Worm (Caenorhabditis elegans) whole organism, young adult: Measurements from ENCODE around the gene K10H10.10.

Source experiments
- B0261.1 ChIP-seq: sonication (generic microtip); optimal IDR thresholded peaks from 2 replicates; lab custom pipeline; 2016; ENCODE audit warnings: mild to moderate bottlenecking, missing genetic modification characterization, moderate library complexity, missing compliant biosample characterization
- C06A6.2 ChIP-seq: fragments of 200-800 bp; sonication (Bioruptor generic); conservative IDR thresholded peaks from 2 replicates; pipeline ENCODE4 v1.3.6; 2022; ENCODE audit warnings: missing genetic modification characterization, missing compliant biosample characterization
- D2030.7 ChIP-seq: fragments of 200-800 bp; sonication (Bioruptor generic); IDR thresholded peaks from 2 replicates; pipeline ENCODE4 v1.3.6; 2022; ENCODE audit warnings: missing genetic modification reagents, missing genetic modification characterization, missing compliant biosample characterization
- F37B4.10 ChIP-seq: fragments of 200-800 bp; sonication (Bioruptor generic); IDR thresholded peaks from 2 replicates; pipeline ENCODE4 v1.3.6; 2022; ENCODE audit warnings: missing genetic modification characterization, missing compliant biosample characterization
- F39B2.1 ChIP-seq: fragments of 200-800 bp; sonication (Bioruptor generic); IDR thresholded peaks from 2 replicates; pipeline ENCODE4 v1.3.6; 2022; ENCODE audit warnings: missing genetic modification reagents, missing genetic modification characterization, missing compliant biosample characterization
- F52B5.7 ChIP-seq: sonication (generic microtip); optimal IDR thresholded peaks from 2 replicates; lab custom pipeline; 2016; ENCODE audit warnings: mild to moderate bottlenecking, missing genetic modification characterization, missing compliant biosample characterization
- F55B11.4 ChIP-seq: sonication (generic microtip); optimal IDR thresholded peaks from 2 replicates; lab custom pipeline; 2016; ENCODE audit warnings: missing compliant biosample characterization, missing genetic modification characterization, borderline replicate concordance; ENCODE audit not compliant: insufficient read depth
- Y53G8AR.9 ChIP-seq: fragments of 200-800 bp; sonication (Bioruptor generic); conservative IDR thresholded peaks from 2 replicates; pipeline ENCODE4 v1.3.6; 2022; ENCODE audit warnings: missing genetic modification reagents, missing genetic modification characterization, missing compliant biosample characterization
- Y79H2A.3 ChIP-seq: fragments of 200-800 bp; sonication (Bioruptor generic); conservative IDR thresholded peaks from 2 replicates; pipeline ENCODE4 v1.3.6; 2022; ENCODE audit warnings: missing genetic modification reagents, missing genetic modification characterization, missing compliant biosample characterization
- ZK185.1 ChIP-seq: sonication (generic microtip); optimal IDR thresholded peaks from 2 replicates; lab custom pipeline; 2016; ENCODE audit warnings: mild to moderate bottlenecking, missing genetic modification characterization, missing compliant biosample characterization; ENCODE audit not compliant: poor library complexity, severe bottlenecking
- akir-1 ChIP-seq: fragments of 200-800 bp; sonication (Bioruptor generic); optimal IDR thresholded peaks from 2 replicates; lab custom pipeline; 2018; ENCODE audit warnings: mild to moderate bottlenecking, missing genetic modification characterization, moderate library complexity, missing compliant biosample characterization
- ama-1 ChIP-seq, 3 experiments: fragments of 150-350 bp in 1 of 3; sonication (generic microtip) in 2 of 3; optimal IDR thresholded peaks; 2 replicates each; lab custom pipeline; 2014 to 2018; ENCODE audit warnings: missing biosample characterization in 2 of 3, missing genetic modification characterization in 2 of 3, missing genetic modification reagents in 2 of 3
- aptf-2 ChIP-seq: fragments of 200-800 bp; sonication (Bioruptor generic); conservative IDR thresholded peaks from 2 replicates; pipeline ENCODE4 v1.3.6; 2022; ENCODE audit warnings: missing genetic modification reagents, missing genetic modification characterization, missing compliant biosample characterization
- aptf-3 ChIP-seq: fragments of 200-800 bp; sonication (Bioruptor generic); IDR thresholded peaks from 2 replicates; pipeline ENCODE4 v1.3.6; 2022; ENCODE audit warnings: missing genetic modification characterization, missing compliant biosample characterization
- ccch-3 ChIP-seq: fragments of 200-800 bp; sonication (Bioruptor generic); optimal IDR thresholded peaks from 2 replicates; lab custom pipeline; 2018; ENCODE audit warnings: mild to moderate bottlenecking, missing genetic modification characterization, missing compliant biosample characterization
- ceh-100 ChIP-seq: fragments of 200-800 bp; sonication (Bioruptor generic); IDR thresholded peaks from 2 replicates; pipeline ENCODE4 v1.3.6; 2022; ENCODE audit warnings: missing genetic modification reagents, missing genetic modification characterization, missing compliant biosample characterization
- ceh-27 ChIP-seq: fragments of 200-800 bp; sonication (Bioruptor generic); optimal IDR thresholded peaks from 2 replicates; lab custom pipeline; 2018; ENCODE audit warnings: mild to moderate bottlenecking, missing genetic modification characterization, moderate library complexity, missing compliant biosample characterization
- chd-7 ChIP-seq: sonication (generic microtip); optimal IDR thresholded peaks from 2 replicates; lab custom pipeline; 2016; ENCODE audit warnings: mild to moderate bottlenecking, missing genetic modification characterization, moderate library complexity, missing compliant biosample characterization
- egl-44 ChIP-seq: fragments of 200-800 bp; sonication (Bioruptor generic); IDR thresholded peaks from 2 replicates; pipeline ENCODE4 v1.3.6; 2022; ENCODE audit warnings: missing genetic modification reagents, missing genetic modification characterization, missing compliant biosample characterization
- egrh-3 ChIP-seq: fragments of 200-800 bp; sonication (Bioruptor generic); IDR thresholded peaks from 2 replicates; pipeline ENCODE4 v1.3.6; 2022; ENCODE audit warnings: missing genetic modification reagents, missing genetic modification characterization, missing compliant biosample characterization
- gei-17 ChIP-seq: fragments of 200-800 bp; sonication (Bioruptor generic); optimal IDR thresholded peaks from 2 replicates; lab custom pipeline; 2018; ENCODE audit warnings: mild to moderate bottlenecking, missing genetic modification characterization, missing compliant biosample characterization
- him-1 ChIP-seq: sonication (generic microtip); optimal IDR thresholded peaks from 2 replicates; lab custom pipeline; 2016; ENCODE audit warnings: missing genotype, missing genetic modification reagents, missing genetic modification characterization, missing compliant biosample characterization
- hlh-26 ChIP-seq: fragments of 200-800 bp; sonication (Bioruptor generic); conservative IDR thresholded peaks from 2 replicates; pipeline ENCODE4 v1.3.6; 2022; ENCODE audit warnings: missing genetic modification reagents, missing genetic modification characterization, missing compliant biosample characterization
- hmg-20 ChIP-seq: fragments of 200-800 bp; sonication (Bioruptor generic); IDR thresholded peaks from 2 replicates; pipeline ENCODE4 v1.3.6; 2022; ENCODE audit warnings: missing genetic modification reagents, missing genetic modification characterization, missing compliant biosample characterization
- let-607 ChIP-seq, 2 experiments: fragments of 200-800 bp in 1 of 2; sonication (Bioruptor generic) in 1 of 2; sonication (generic microtip) in 1 of 2; optimal IDR thresholded peaks; 2 replicates each; lab custom pipeline; 2016 to 2018; ENCODE audit warnings: mild to moderate bottlenecking in 2 of 2, missing compliant biosample characterization in 2 of 2, missing genetic modification characterization in 2 of 2, moderate library complexity in 2 of 2, missing genotype in 1 of 2
- lsl-1 ChIP-seq: fragments of 200-800 bp; sonication (Bioruptor generic); optimal IDR thresholded peaks from 2 replicates; lab custom pipeline; 2018; ENCODE audit warnings: mild to moderate bottlenecking, missing genetic modification characterization, moderate library complexity, missing compliant biosample characterization
- lsy-27 ChIP-seq: sonication (generic microtip); optimal IDR thresholded peaks from 2 replicates; lab custom pipeline; 2017; ENCODE audit warnings: missing genetic modification characterization, mild to moderate bottlenecking, missing compliant biosample characterization, antibody characterized with exemption, missing genotype, borderline replicate concordance; ENCODE audit not compliant: insufficient read depth
- madf-10 ChIP-seq: sonication (generic microtip); optimal IDR thresholded peaks from 2 replicates; lab custom pipeline; 2016; ENCODE audit warnings: mild to moderate bottlenecking, missing genetic modification characterization, missing compliant biosample characterization
- mel-28 ChIP-seq: sonication (generic microtip); optimal IDR thresholded peaks from 2 replicates; lab custom pipeline; 2016; ENCODE audit warnings: borderline replicate concordance, mild to moderate bottlenecking, missing genetic modification characterization, missing compliant biosample characterization
- mes-4 ChIP-seq: sonication (generic microtip); optimal IDR thresholded peaks from 2 replicates; lab custom pipeline; 2016; ENCODE audit warnings: missing genotype, missing genetic modification characterization, missing compliant biosample characterization
- nfyb-1 ChIP-seq: fragments of 200-800 bp; sonication (Bioruptor generic); IDR thresholded peaks from 2 replicates; pipeline ENCODE4 v1.3.6; 2022; ENCODE audit warnings: missing genetic modification reagents, missing genetic modification characterization, missing compliant biosample characterization
- nhr-120 ChIP-seq: fragments of 200-800 bp; sonication (Bioruptor generic); IDR thresholded peaks from 2 replicates; pipeline ENCODE4 v1.3.6; 2022; ENCODE audit warnings: missing genetic modification characterization, missing compliant biosample characterization
- rec-8 ChIP-seq, 2 experiments: sonication (generic microtip); optimal IDR thresholded peaks; 2 replicates each; lab custom pipeline; 2016; ENCODE audit warnings: mild to moderate bottlenecking in 2 of 2, missing genetic modification characterization in 2 of 2, missing genetic modification reagents in 2 of 2, missing genotype in 2 of 2, missing biosample characterization in 1 of 2, missing compliant biosample characterization in 1 of 2, moderate library complexity in 1 of 2
- sea-2 ChIP-seq: fragments of 200-800 bp; sonication (Bioruptor generic); IDR thresholded peaks from 2 replicates; pipeline ENCODE4 v1.3.6; 2022; ENCODE audit warnings: missing genetic modification characterization, missing compliant biosample characterization
- snpc-3.4 ChIP-seq: sonication (generic microtip); optimal IDR thresholded peaks from 2 replicates; lab custom pipeline; 2017; ENCODE audit warnings: missing genetic modification characterization, mild to moderate bottlenecking, missing compliant biosample characterization, antibody characterized with exemption, moderate library complexity, missing genotype, missing genetic modification reagents
- somi-1 ChIP-seq: fragments of 200-800 bp; sonication (Bioruptor generic); optimal IDR thresholded peaks from 2 replicates; lab custom pipeline; 2018; ENCODE audit warnings: mild to moderate bottlenecking, missing genetic modification characterization, missing compliant biosample characterization
- tlf-1 ChIP-seq: fragments of 200-800 bp; sonication (Bioruptor generic); optimal IDR thresholded peaks from 2 replicates; lab custom pipeline; 2018; ENCODE audit warnings: mild to moderate bottlenecking, missing genetic modification characterization, missing compliant biosample characterization
- unc-62 ChIP-seq: fragments of 150-350 bp; optimal IDR thresholded peaks from 2 replicates; lab custom pipeline; 2014; ENCODE audit warnings: missing biosample characterization, missing genetic modification reagents, missing genetic modification characterization
- zim-3 ChIP-seq: sonication (generic microtip); optimal IDR thresholded peaks from 2 replicates; lab custom pipeline; 2017; ENCODE audit warnings: mild to moderate bottlenecking, missing genetic modification characterization, moderate library complexity, missing compliant biosample characterization
- ztf-28 ChIP-seq: fragments of 200-800 bp; sonication (Bioruptor generic); IDR thresholded peaks from 2 replicates; pipeline ENCODE4 v1.3.6; 2022; ENCODE audit warnings: missing genetic modification reagents, missing genetic modification characterization, missing compliant biosample characterization

K10H10.10 gene

DNA sequence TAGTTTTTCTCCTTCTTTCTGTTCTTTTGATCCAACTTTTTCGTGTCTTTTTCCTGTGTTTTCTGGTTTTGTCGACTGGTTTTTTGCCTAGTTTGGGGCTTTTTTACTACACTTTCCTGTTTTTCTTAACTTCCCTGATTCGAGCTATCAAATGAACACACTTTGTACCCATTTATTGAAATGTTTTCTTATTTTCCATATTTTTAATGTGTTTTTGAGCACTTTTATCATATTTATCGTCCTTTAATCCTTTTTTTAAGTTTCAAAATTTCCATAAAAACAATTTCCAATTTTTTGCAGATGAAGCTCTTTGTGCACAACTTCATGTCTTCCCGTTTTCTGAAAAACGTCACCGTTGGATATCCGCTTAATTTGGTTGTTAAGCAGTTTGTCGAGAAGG is 26.4 kb downstream of the K10H10.10 start, which contains the start of gene C04H5.1:
TSS of gene C04H5.1 (plus strand) at position 301 of the 400 bp plus-strand sequence.
- no peak for TF ChIP-seq unc-62
- TF ChIP-seq ceh-27 (GFP tag; lab: Kevin White, UChicago): no peak
- TF ChIP-seq zim-3 (tag; lab: Kevin White, UChicago): no peak
- no peak for TF ChIP-seq ccch-3 (GFP tag; lab: Kevin White, UChicago)

DNA sequence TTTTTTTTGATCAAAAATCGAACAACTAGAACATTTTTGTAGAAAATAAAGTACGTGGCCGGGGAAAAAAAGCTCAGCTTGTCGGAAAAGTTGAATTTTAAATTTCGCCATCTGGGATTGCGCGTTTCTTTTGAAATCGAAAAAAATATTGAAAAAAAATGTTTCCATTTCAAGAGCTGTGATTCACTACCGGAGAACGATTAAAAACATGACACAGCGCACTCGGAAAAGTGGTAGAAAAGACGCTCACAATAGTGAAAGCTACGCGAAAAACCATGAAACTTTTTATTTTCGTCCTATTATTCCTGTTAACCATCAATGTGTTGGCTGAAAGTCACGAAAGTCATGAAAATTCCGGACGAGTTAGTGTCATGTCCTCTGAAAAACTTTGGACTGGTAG is 30.2 kb downstream of the K10H10.10 start, which contains the start of the genes clec-147 and C04H5.7:
TSS of gene clec-147 (minus strand) at position 101 of the 400 bp plus-strand sequence.
TSS of gene C04H5.7 (plus strand) at position 219 of the 400 bp plus-strand sequence.
- TF ChIP-seq D2030.7 (GFP tag; lab: Robert Waterston, UW) (no peak), C06A6.2 (GFP tag; lab: Robert Waterston, UW) (no peak), F37B4.10 (GFP tag; lab: Robert Waterston, UW) (no peak), chd-7 (no peak), B0261.1 (no peak), hlh-26 (GFP tag; lab: Robert Waterston, UW) (no peak), nhr-120 (GFP tag; lab: Robert Waterston, UW) (no peak), F55B11.4 (tag; lab: Kevin White, UChicago) (no peak), let-607 (tag; optimal IDR thresholded peaks at IDR 0.05; lab: Kevin White, UChicago) (no peak), F39B2.1 (GFP tag; lab: Robert Waterston, UW) (no peak), somi-1 (no peak), ztf-28 (GFP tag; lab: Robert Waterston, UW) (no peak), hmg-20 (GFP tag; lab: Robert Waterston, UW) (no peak), nfyb-1 (GFP tag; lab: Robert Waterston, UW) (no peak), ceh-100 (GFP tag; lab: Robert Waterston, UW) (no peak), ZK185.1 (tag; lab: Kevin White, UChicago) (no peak), aptf-3 (no peak), egrh-3 (GFP tag; lab: Robert Waterston, UW) (no peak)

DNA sequence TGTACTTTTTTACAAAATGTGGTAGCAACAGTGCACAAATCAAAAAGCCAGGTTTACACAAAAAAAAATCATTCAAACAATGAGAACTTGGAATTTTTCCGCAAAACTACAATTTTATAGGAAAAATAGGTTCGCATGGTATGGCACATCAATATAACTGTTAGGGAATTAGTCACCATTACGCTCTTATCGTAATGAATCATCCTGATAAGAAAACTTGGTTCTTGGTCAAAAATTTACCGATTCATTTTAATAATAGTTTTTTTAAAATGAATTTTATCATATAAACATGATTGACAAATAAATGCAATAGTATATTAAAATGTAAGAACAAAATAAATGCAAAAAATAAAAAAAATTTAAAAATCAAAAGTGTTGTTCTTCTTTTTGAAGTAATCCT is 33.0 kb downstream of the K10H10.10 start:
- TF ChIP-seq aptf-3: no peak
- TF ChIP-seq, all 124 proteins: peak for 0

DNA sequence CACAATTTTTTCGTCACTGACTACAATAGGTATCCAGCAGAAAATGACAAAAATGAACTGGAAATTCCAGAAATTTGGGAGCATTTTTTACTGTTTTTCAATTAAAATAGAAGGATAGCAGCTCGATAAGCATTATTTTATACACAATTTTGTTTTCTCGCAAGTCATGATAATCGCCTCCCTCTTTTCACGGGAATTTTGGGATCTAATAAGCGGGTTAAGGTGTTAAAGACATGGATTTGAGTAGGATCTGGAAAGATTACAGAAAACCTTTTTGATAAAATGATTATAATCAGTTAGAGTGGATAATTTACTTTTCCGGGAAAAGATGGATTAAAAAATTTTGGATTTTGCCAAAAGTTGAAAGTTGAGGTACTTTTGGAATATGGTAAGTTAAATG is 41.1 kb downstream of the K10H10.10 start, which contains the start of gene gcy-29:
TSS of gene gcy-29 (minus strand) at position 101 of the 400 bp plus-strand sequence.
- no peak for TF ChIP-seq B0261.1
- TF ChIP-seq mel-28: no peak
- no peak for TF ChIP-seq lsl-1 (GFP tag; lab: Kevin White, UChicago)
- TF ChIP-seq aptf-2 (GFP tag; lab: Robert Waterston, UW): no peak
- no peak for TF ChIP-seq Y53G8AR.9 (GFP tag; lab: Robert Waterston, UW)
- no peak for TF ChIP-seq lsy-27 (tag; lab: Kevin White, UChicago)
- no peak for TF ChIP-seq snpc-3.4 (tag; lab: Kevin White, UChicago)
- TF ChIP-seq him-1 (tag; lab: Kevin White, UChicago): no peak
- no peak for TF ChIP-seq rec-8 (tag; optimal IDR thresholded peaks at IDR 0.05; lab: Kevin White, UChicago)
- TF ChIP-seq gei-17 (GFP tag; lab: Kevin White, UChicago): no peak
- TF ChIP-seq mes-4 (tag; lab: Kevin White, UChicago): no peak
- no peak for TF ChIP-seq tlf-1
- TF ChIP-seq egl-44 (GFP tag; lab: Robert Waterston, UW): no peak
- TF ChIP-seq sea-2 (GFP tag; lab: Robert Waterston, UW): no peak
- no peak for TF ChIP-seq akir-1
- TF ChIP-seq F52B5.7 (tag; lab: Kevin White, UChicago): no peak
- TF ChIP-seq ama-1 (optimal IDR thresholded peaks at IDR 0.05; lab: Kevin White, UChicago): no peak
- TF ChIP-seq ama-1 (GFP tag; optimal IDR thresholded peaks at IDR 0.05; lab: Kevin White, UChicago): no peak
- no peak for TF ChIP-seq madf-10 (tag; lab: Kevin White, UChicago)
- TF ChIP-seq Y79H2A.3 (GFP tag; lab: Robert Waterston, UW): no peak
